Worm (Caenorhabditis elegans): ENCODE measurements around the gene copg-1.

Gene copg-1

ce11 chrIV:10177779-10178178, 26.0 kb downstream of the copg-1 start, which contains the start of gene mspn-1:
Gene mspn-1, plus strand, starts transcription at chrIV:10177968.
- TF ChIP-seq F57C9.4 (tag; optimal IDR thresholded peaks at IDR 0.05) = no peak
- TF ChIP-seq let-526 (GFP tag; IDR thresholded peaks at IDR 0.05) = no peak
- no peak for TF ChIP-seq sptf-2 (GFP tag; optimal IDR thresholded peaks at IDR 0.05)
- peak; percentile 74; the same call in 1 of the 2 replicates for TF ChIP-seq Y53G8AR.9 (GFP tag; conservative IDR thresholded peaks at IDR 0.05)
- TF ChIP-seq ekl-4 (GFP tag; IDR thresholded peaks at IDR 0.05) = no peak
- peak; percentile 54; the same call in 1 of the 2 replicates for TF ChIP-seq madf-6 (GFP tag; IDR thresholded peaks at IDR 0.05)
- no peak for TF ChIP-seq lin-35 (GFP tag; optimal IDR thresholded peaks at IDR 0.05)
- TF ChIP-seq C17E4.6 (GFP tag; IDR thresholded peaks at IDR 0.05) = peak; percentile 52; the same call in 1 of the 2 replicates
- TF ChIP-seq hsf-1 (GFP tag; IDR thresholded peaks at IDR 0.05) = peak; percentile 61; the same call in 1 of the 2 replicates
- no peak for TF ChIP-seq ztf-28 (GFP tag; IDR thresholded peaks at IDR 0.05)
- no peak for TF ChIP-seq F37B4.10 (GFP tag; IDR thresholded peaks at IDR 0.05)
- TF ChIP-seq B0336.3 (GFP tag; IDR thresholded peaks at IDR 0.05) = peak; percentile 65; the same call in 1 of the 2 replicates
- TF ChIP-seq lin-54 (GFP tag; optimal IDR thresholded peaks at IDR 0.05) = peak; percentile 43
- TF ChIP-seq ZK185.1 (tag; optimal IDR thresholded peaks at IDR 0.05; ENCODE audit: poor library complexity, severe bottlenecking) = no peak
- TF ChIP-seq ceh-58 (GFP tag; IDR thresholded peaks at IDR 0.05) = no peak
- no peak for TF ChIP-seq Y67H2A.10 (GFP tag; conservative IDR thresholded peaks at IDR 0.05)
- TF ChIP-seq lin-26 (GFP tag; IDR thresholded peaks at IDR 0.05) = 0 out of 2 replicates have a peak, but pooled peaks have one; percentile 48
- TF ChIP-seq D2030.7 (GFP tag; IDR thresholded peaks at IDR 0.05) = peak; percentile 18; the same call in 1 of the 2 replicates
- TF ChIP-seq lsl-1 (GFP tag; optimal IDR thresholded peaks at IDR 0.05) = peak; percentile 16
- TF ChIP-seq lir-1 (GFP tag; conservative IDR thresholded peaks at IDR 0.05) = no peak
- TF ChIP-seq F49E8.2 (tag; optimal IDR thresholded peaks at IDR 0.05; ENCODE audit: insufficient read depth) = peak; percentile 17
- TF ChIP-seq snpc-3.4 (tag; optimal IDR thresholded peaks at IDR 0.05) = peak; percentile 8
- TF ChIP-seq F33H1.4 (GFP tag; IDR thresholded peaks at IDR 0.05) = peak; percentile 36
- TF ChIP-seq somi-1 (GFP tag; optimal IDR thresholded peaks at IDR 0.05) = no peak
- no peak for TF ChIP-seq ama-1 (optimal IDR thresholded peaks at IDR 0.05)
- TF ChIP-seq ama-1 (GFP tag; optimal IDR thresholded peaks at IDR 0.05) = peak in 1 of 2 experiments; percentile 37
- no peak for TF ChIP-seq ztf-25 (GFP tag; IDR thresholded peaks at IDR 0.05)
- TF ChIP-seq F39B2.1 (GFP tag; IDR thresholded peaks at IDR 0.05) = no peak
- TF ChIP-seq ccch-3 (GFP tag; optimal IDR thresholded peaks at IDR 0.05) = no peak
- TF ChIP-seq tlf-1 (GFP tag; optimal IDR thresholded peaks at IDR 0.05) = peak; percentile 46
- no peak for TF ChIP-seq T07F8.4 (tag; optimal IDR thresholded peaks at IDR 0.05)
- peak; percentile 21; the same call in 1 of the 2 replicates for TF ChIP-seq rcor-1 (GFP tag; IDR thresholded peaks at IDR 0.05)

DNA sequence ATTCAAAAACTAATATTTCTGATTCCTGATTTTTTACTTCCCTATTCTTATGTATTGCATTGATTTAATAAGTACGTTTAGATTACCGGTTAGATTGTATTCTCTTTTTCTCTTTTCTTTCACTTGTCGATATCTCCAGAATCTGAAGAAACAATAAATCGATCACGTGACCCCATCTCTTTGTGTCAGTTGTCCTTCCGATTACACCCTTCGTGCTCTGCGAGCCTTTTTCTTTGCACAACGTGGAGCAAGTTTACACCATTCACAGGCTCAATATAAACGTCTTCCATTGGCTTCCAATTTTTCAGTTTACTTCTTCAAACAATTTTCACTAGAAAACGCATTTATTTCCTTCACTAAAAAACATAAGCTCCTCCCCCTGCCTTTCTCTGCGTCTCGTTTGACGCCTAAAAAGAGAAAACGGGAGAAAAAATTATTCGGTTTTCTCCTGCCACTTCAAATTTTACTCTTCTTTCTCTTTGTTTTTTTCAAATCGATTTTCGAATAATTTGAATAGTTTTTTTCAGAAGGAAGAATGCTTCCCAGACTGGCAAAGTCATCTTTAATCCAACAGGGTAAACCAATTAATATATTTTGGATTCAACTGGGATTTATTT, 28.5 kb downstream of the copg-1 start, which contains the start of gene gta-1:
TSS of gene gta-1 (plus strand) at position 528 of the 617 bp plus-strand sequence.
- no peak for TF ChIP-seq attf-6 (GFP tag; IDR thresholded peaks at IDR 0.05)
- no peak for TF ChIP-seq Y53F4B.3 (GFP tag; IDR thresholded peaks at IDR 0.05)
- no peak for TF ChIP-seq dpl-1 (GFP tag; optimal IDR thresholded peaks at IDR 0.05)
- TF ChIP-seq mel-28 (tag; optimal IDR thresholded peaks at IDR 0.05; ENCODE audit: borderline replicate concordance) = no peak
- TF ChIP-seq ama-1 (optimal IDR thresholded peaks at IDR 0.05) = peak; percentile 50
- TF ChIP-seq ama-1 (GFP tag; optimal IDR thresholded peaks at IDR 0.05) = no peak
- TF ChIP-seq cebp-1 (GFP tag; IDR thresholded peaks at IDR 0.05) = no peak
- peak; percentile 15 for TF ChIP-seq cebp-1 (tag; optimal IDR thresholded peaks at IDR 0.05)
- TF ChIP-seq zim-3 (tag; optimal IDR thresholded peaks at IDR 0.05) = no peak
